Fruit fly (Drosophila melanogaster): ENCODE measurements around the gene CG4424.

DNA sequence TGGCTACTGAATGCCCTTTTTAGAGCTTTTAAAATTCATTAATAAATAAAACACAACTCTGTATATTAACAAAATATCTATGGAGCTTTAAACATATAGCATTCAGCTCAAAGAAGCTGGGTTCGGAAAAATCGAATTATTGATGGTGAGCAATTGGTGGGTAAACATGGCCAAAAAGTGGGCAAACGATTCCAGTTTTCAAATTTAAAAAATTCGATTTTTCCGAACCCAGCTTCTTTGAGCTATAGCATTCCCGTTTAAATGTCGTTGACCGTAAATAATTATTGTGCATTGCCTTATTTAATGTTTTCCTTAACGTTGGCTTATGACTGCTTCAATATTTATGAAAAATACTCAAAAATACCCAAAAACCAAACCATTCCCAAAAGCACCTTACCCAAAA lies 26.2 kb downstream of the CG4424 start:
- TF ChIP-seq EcR (GFP tag; optimal IDR thresholded peaks at IDR 0.05) (no peak), CG8478 (optimal IDR thresholded peaks at IDR 0.05) (no peak), pan (optimal IDR thresholded peaks at IDR 0.05) (no peak), psq (optimal IDR thresholded peaks at IDR 0.05) (no peak), usp (GFP tag; optimal IDR thresholded peaks at IDR 0.05) (no peak), Dll (optimal IDR thresholded peaks at IDR 0.05) (no peak)
